Worm (Caenorhabditis elegans) whole organism, L2 larva: Measurements from ENCODE around the gene nspe-8.

ENCODE experiments used
- ZK546.5 ChIP-seq: sonication (generic microtip); optimal IDR thresholded peaks from 2 replicates; lab custom pipeline; 2017; ENCODE audit warnings: missing biosample characterization, missing genetic modification characterization
- ceh-82 ChIP-seq: fragments of 150-350 bp; optimal IDR thresholded peaks from 2 replicates; lab custom pipeline; 2014; ENCODE audit warnings: missing biosample characterization, missing genetic modification characterization
- dmd-4 ChIP-seq: sonication (generic microtip); optimal IDR thresholded peaks from 2 replicates; lab custom pipeline; 2017; ENCODE audit warnings: missing biosample characterization, missing genetic modification characterization
- fos-1 ChIP-seq: fragments of 150-350 bp; optimal IDR thresholded peaks from 2 replicates; lab custom pipeline; 2014; ENCODE audit warnings: missing biosample characterization, missing genetic modification characterization
- lin-39 ChIP-seq: fragments of 150-350 bp; optimal IDR thresholded peaks from 2 replicates; lab custom pipeline; 2014; ENCODE audit warnings: missing biosample characterization, missing genetic modification reagents, missing genetic modification characterization
- mdl-1 ChIP-seq, 2 experiments: fragments of 150-350 bp in 1 of 2; sonication (generic microtip) in 1 of 2; optimal IDR thresholded peaks; 2 replicates each; lab custom pipeline; 2017; ENCODE audit warnings: missing biosample characterization in 2 of 2, missing genetic modification characterization in 2 of 2
- nhr-11 ChIP-seq: fragments of 150-350 bp; optimal IDR thresholded peaks from 2 replicates; lab custom pipeline; 2014; ENCODE audit warnings: missing biosample characterization, missing genetic modification characterization
- nhr-12 ChIP-seq: fragments of 150-350 bp; optimal IDR thresholded peaks from 2 replicates; lab custom pipeline; 2014; ENCODE audit warnings: missing biosample characterization, missing genetic modification characterization
- nhr-77 ChIP-seq: fragments of 150-350 bp; optimal IDR thresholded peaks from 2 replicates; lab custom pipeline; 2014; ENCODE audit warnings: missing biosample characterization, missing genetic modification characterization
- peb-1 ChIP-seq: fragments of 150-350 bp; optimal IDR thresholded peaks from 2 replicates; lab custom pipeline; 2014; ENCODE audit warnings: missing biosample characterization, missing genetic modification characterization
- sma-3 ChIP-seq: sonication (generic microtip); optimal IDR thresholded peaks from 2 replicates; lab custom pipeline; 2016; ENCODE audit warnings: missing genetic modification reagents, missing genetic modification characterization, missing compliant biosample characterization
- snpc-4 ChIP-seq: fragments of 150-350 bp; optimal IDR thresholded peaks from 2 replicates; lab custom pipeline; 2014; ENCODE audit warnings: missing biosample characterization, missing genetic modification characterization
- zag-1 ChIP-seq: fragments of 150-350 bp; optimal IDR thresholded peaks from 2 replicates; lab custom pipeline; 2014; ENCODE audit warnings: missing biosample characterization, missing genetic modification characterization

- TF ChIP-seq lin-39 (tag; lab: Kevin White, UChicago) = no peak
- TF ChIP-seq peb-1 (tag; lab: Kevin White, UChicago) = no peak
- TF ChIP-seq ZK546.5 (tag; lab: Kevin White, UChicago) = no peak
- no peak for TF ChIP-seq nhr-11 (tag; lab: Kevin White, UChicago)
- TF ChIP-seq ceh-82 (tag; lab: Kevin White, UChicago) = no peak
- no peak for TF ChIP-seq zag-1 (tag; lab: Kevin White, UChicago)
- TF ChIP-seq snpc-4 (tag; lab: Kevin White, UChicago) = no peak
- TF ChIP-seq mdl-1 (tag; optimal IDR thresholded peaks at IDR 0.05; lab: Kevin White, UChicago) = no peak
- no peak for TF ChIP-seq dmd-4 (tag; lab: Kevin White, UChicago)
- TF ChIP-seq sma-3 (GFP tag; lab: Kevin White, UChicago) = no peak
- TF ChIP-seq nhr-12 = no peak
- TF ChIP-seq fos-1 (tag; lab: Kevin White, UChicago) = no peak
- TF ChIP-seq nhr-77 = no peak
Measured at ce11 chrII:12655816-12656215, 34.1 kb upstream of the nspe-8 start.
